Fruit fly (Drosophila melanogaster): ENCODE data around the gene CG6454.
A peak's percentile ranks its signal among the peaks of the same experiment; 100 is the strongest.

The CG6454 gene

DNA sequence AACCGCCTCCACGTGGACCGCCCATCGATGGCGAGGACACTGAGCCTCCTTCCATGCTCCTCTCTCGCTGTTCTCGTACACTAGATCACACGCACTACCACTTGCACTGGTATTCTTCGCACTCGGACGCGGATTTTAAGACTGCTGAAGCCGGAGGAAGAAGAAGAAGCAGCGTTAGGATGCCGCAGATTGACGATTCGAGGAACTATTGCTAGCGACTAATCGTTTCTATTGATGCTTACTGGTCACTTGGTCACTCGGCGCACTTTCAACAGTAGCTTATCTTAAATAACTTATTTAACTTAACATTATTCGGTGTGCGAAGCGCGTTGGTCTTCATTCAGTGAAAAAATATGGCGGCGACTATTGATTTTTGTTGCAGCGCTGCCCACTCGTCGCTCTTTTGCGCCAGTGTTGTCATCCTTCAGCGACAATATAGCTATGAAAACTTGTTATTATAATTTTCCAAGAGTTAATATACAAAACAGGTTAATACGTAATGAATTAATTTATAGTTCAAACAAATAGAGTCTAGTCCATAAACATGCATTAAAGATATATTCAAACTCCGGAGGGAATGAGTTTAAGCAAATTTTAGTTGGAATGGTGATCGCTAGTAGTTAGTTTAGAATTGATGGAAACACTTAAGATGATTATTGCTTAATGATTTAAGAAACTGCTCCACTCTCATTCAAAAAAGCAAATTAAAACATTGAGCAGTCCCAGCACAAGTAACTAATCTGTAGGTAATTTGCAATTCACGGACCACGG is at the start of gene CG6454, which contains the start of gene CG5746:
Gene CG6454, plus strand, starts transcription at position 763 of the 771 bp plus-strand sequence.
Gene CG5746, minus strand, starts transcription at position 372 of the 771 bp plus-strand sequence.
- TF ChIP-seq usp (GFP tag; optimal IDR thresholded peaks at IDR 0.05) (no peak), CG8478 (optimal IDR thresholded peaks at IDR 0.05) (no peak), psq (optimal IDR thresholded peaks at IDR 0.05) (no peak), pan (optimal IDR thresholded peaks at IDR 0.05) (no peak), Dll (optimal IDR thresholded peaks at IDR 0.05) (no peak), EcR (GFP tag; optimal IDR thresholded peaks at IDR 0.05) (no peak)

dm6 chr3R:24301520-24301919 is 47.5 kb upstream of the CG6454 start:
- TF ChIP-seq CG8478 (optimal IDR thresholded peaks at IDR 0.05) (no peak), EcR (GFP tag; optimal IDR thresholded peaks at IDR 0.05) (no peak), pan (optimal IDR thresholded peaks at IDR 0.05) (no peak), usp (GFP tag; optimal IDR thresholded peaks at IDR 0.05) (no peak), Dll (optimal IDR thresholded peaks at IDR 0.05) (no peak), psq (optimal IDR thresholded peaks at IDR 0.05) (no peak)

DNA sequence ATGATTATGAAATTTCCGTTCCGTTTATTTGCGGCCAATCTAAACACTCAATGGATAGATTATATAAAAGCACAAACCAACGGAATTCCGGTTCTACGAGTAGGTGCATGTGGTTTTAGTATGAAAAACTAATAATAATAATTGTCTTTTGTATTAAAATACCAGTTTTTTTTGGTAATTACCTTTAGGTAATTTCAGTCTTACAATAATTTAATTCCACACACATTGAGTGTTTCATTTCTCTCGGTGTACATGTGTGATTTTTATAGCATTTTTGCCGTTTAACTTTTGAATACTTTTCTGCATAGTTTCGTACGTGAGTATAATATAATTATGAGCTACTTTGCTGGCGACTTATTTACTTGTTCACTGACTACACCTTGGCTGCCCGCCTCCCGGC is 45.9 kb upstream of the CG6454 start:
- TF ChIP-seq Dll (optimal IDR thresholded peaks at IDR 0.05) (no peak), usp (GFP tag; optimal IDR thresholded peaks at IDR 0.05) (no peak), CG8478 (optimal IDR thresholded peaks at IDR 0.05) (no peak), pan (optimal IDR thresholded peaks at IDR 0.05) (no peak), EcR (GFP tag; optimal IDR thresholded peaks at IDR 0.05) (no peak), psq (optimal IDR thresholded peaks at IDR 0.05) (no peak)

- no peak for TF ChIP-seq psq (optimal IDR thresholded peaks at IDR 0.05)
- TF ChIP-seq usp (GFP tag; optimal IDR thresholded peaks at IDR 0.05) = no peak
- TF ChIP-seq pan (optimal IDR thresholded peaks at IDR 0.05) = no peak
- no peak for TF ChIP-seq CG8478 (optimal IDR thresholded peaks at IDR 0.05)
Observed at dm6 chr3R:24318217-24319082, 30.5 kb upstream of the CG6454 start, which contains the start of the genes Nab2 and BRWD3. Nab2 (minus strand) TSS chr3R:24318419. BRWD3 (plus strand) TSS chr3R:24319000.

DNA sequence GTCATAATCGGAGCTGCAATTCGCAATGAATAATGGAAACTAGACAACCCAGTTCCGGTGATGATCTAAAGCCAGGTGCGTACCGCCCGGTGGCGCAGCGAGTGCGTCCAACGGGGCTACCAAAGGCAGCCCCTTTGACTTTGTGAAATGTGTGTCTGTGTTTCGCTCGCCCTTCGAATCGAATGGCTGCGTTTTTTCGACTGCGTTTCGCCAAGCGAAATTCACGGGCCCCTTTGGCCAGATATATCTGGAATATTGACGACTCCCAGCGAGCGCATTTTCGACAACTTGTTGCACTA is 29.9 kb upstream of the CG6454 start:
- TF ChIP-seq Dll (optimal IDR thresholded peaks at IDR 0.05) (no peak), psq (optimal IDR thresholded peaks at IDR 0.05) (no peak), EcR (GFP tag; optimal IDR thresholded peaks at IDR 0.05) (no peak), pan (optimal IDR thresholded peaks at IDR 0.05) (no peak), CG8478 (optimal IDR thresholded peaks at IDR 0.05) (no peak)

- TF ChIP-seq EcR (GFP tag; optimal IDR thresholded peaks at IDR 0.05) (no peak), usp (GFP tag; optimal IDR thresholded peaks at IDR 0.05) (no peak), pan (optimal IDR thresholded peaks at IDR 0.05) (no peak), psq (optimal IDR thresholded peaks at IDR 0.05) (no peak), CG8478 (optimal IDR thresholded peaks at IDR 0.05) (no peak), Dll (optimal IDR thresholded peaks at IDR 0.05) (no peak)
Observed at dm6 chr3R:24319632-24320341, 29.2 kb upstream of the CG6454 start.

DNA sequence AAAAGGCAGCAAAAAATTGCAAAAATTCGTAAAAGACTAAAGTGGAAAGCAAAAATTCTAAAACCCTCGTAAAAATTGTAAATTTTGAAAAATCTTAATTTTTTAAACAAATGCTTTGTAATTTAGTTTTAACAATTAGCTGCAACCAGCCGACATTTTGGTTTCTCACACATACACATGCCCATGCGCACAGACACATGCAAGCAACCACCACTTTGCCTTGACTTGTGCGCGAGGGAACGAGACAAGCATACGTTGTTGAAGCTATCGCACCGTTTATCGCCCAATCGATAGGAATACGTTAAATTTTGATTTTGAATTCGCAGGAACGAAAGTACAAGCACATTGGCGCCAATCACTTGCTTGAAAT is 28.7 kb upstream of the CG6454 start:
- TF ChIP-seq psq (optimal IDR thresholded peaks at IDR 0.05) = no peak
- peak; percentile 12 for TF ChIP-seq CG8478 (optimal IDR thresholded peaks at IDR 0.05)
- no peak for TF ChIP-seq usp (GFP tag; optimal IDR thresholded peaks at IDR 0.05)
- no peak for TF ChIP-seq EcR (GFP tag; optimal IDR thresholded peaks at IDR 0.05)
- TF ChIP-seq Dll (optimal IDR thresholded peaks at IDR 0.05) = no peak
- no peak for TF ChIP-seq pan (optimal IDR thresholded peaks at IDR 0.05)

dm6 chr3R:24333182-24333808 is 15.7 kb upstream of the CG6454 start, which contains the start of the genes Rrp5 and Dis3:
Rrp5 (minus strand) TSS chr3R:24333316.
Dis3 (plus strand) TSS chr3R:24333433.
- TF ChIP-seq pan (optimal IDR thresholded peaks at IDR 0.05) (no peak), CG8478 (optimal IDR thresholded peaks at IDR 0.05) (no peak), psq (optimal IDR thresholded peaks at IDR 0.05) (no peak), EcR (GFP tag; optimal IDR thresholded peaks at IDR 0.05) (no peak), Dll (optimal IDR thresholded peaks at IDR 0.05) (no peak), usp (GFP tag; optimal IDR thresholded peaks at IDR 0.05) (no peak)

DNA sequence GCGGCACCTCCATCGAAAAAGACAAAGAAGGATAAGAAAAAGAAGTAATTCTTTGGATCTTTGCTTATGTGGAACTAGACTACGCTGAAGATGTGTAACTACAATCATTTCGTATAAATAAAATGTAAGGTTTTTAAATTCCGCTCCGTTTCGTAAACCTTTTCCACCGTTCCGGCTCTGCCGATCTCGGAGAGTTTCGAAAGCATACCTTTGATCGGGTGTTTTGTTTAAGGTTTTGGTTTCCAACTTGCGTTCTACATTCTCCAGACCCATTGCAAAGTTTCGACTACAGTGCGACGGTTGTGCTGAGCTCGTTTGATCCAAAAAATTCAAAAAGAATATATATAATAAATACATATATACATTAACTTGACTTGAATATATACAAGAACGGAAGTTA is 12.4 kb upstream of the CG6454 start, which contains the start of gene CG6432:
Gene CG6432, plus strand, starts transcription at position 301 of the 400 bp plus-strand sequence.
- no peak for TF ChIP-seq CG8478 (optimal IDR thresholded peaks at IDR 0.05)
- no peak for TF ChIP-seq psq (optimal IDR thresholded peaks at IDR 0.05)
- no peak for TF ChIP-seq pan (optimal IDR thresholded peaks at IDR 0.05)
- TF ChIP-seq EcR (GFP tag; optimal IDR thresholded peaks at IDR 0.05) = no peak
- TF ChIP-seq Dll (optimal IDR thresholded peaks at IDR 0.05) = no peak
- no peak for TF ChIP-seq usp (GFP tag; optimal IDR thresholded peaks at IDR 0.05)

dm6 chr3R:24341251-24341650 is 7.7 kb upstream of the CG6454 start, which contains the start of gene Ms:
Ms (plus strand) TSS chr3R:24341551.
- TF ChIP-seq Dll (optimal IDR thresholded peaks at IDR 0.05) (no peak), pan (optimal IDR thresholded peaks at IDR 0.05) (no peak), psq (optimal IDR thresholded peaks at IDR 0.05) (no peak), usp (GFP tag; optimal IDR thresholded peaks at IDR 0.05) (no peak), EcR (GFP tag; optimal IDR thresholded peaks at IDR 0.05) (no peak), CG8478 (optimal IDR thresholded peaks at IDR 0.05) (no peak)

dm6 chr3R:24353448-24353847 is 4.5 kb downstream of the CG6454 start:
- TF ChIP-seq usp (GFP tag; optimal IDR thresholded peaks at IDR 0.05) (no peak), pan (optimal IDR thresholded peaks at IDR 0.05) (no peak), EcR (GFP tag; optimal IDR thresholded peaks at IDR 0.05) (no peak), psq (optimal IDR thresholded peaks at IDR 0.05) (no peak), Dll (optimal IDR thresholded peaks at IDR 0.05) (no peak), CG8478 (optimal IDR thresholded peaks at IDR 0.05) (no peak)

All from whole organism.